Worm (Caenorhabditis elegans) whole organism, L4 larva: ENCODE data around the gene str-178.

Experiments used
- jun-1 ChIP-seq: fragments of 150-350 bp; optimal IDR thresholded peaks from 2 replicates; lab custom pipeline; 2014; ENCODE audit warnings: missing biosample characterization, missing genetic modification reagents, missing genetic modification characterization
- lin-39 ChIP-seq: fragments of 150-350 bp; optimal IDR thresholded peaks from 2 replicates; lab custom pipeline; 2014; ENCODE audit warnings: missing biosample characterization, missing genetic modification reagents, missing genetic modification characterization
- tag-97 ChIP-seq: fragments of 200-800 bp; sonication (Bioruptor generic); IDR thresholded peaks from 2 replicates; pipeline ENCODE4 v1.3.6; 2022; ENCODE audit warnings: missing genetic modification characterization, missing compliant biosample characterization

- TF ChIP-seq lin-39 (tag; lab: Kevin White, UChicago): no peak
- no peak for TF ChIP-seq jun-1 (tag; lab: Kevin White, UChicago)
- no peak for TF ChIP-seq tag-97
Measured at ce11 chrV:12749558-12749957, 33.2 kb upstream of the str-178 start.
